Comparison of ENCODE assay signal across 4 worm cellular contexts in the genomic region with DNA sequence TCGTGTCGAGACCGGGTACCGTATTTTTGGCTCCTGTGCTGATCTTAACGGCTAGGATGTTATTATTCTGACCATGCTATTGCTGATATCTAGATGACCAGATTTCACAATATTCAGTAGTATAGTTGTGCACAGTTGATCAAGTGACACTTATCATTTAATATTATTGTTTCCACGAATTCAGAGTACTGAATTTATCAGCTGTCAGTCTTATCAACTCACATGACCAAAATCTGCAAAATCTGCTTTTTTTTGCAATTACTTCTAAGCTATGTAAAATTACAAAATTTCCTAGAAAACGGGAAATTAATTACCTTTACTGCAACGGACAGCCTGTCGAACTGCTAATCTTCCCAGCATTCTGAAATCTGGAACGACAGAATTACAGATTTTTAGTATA.
TF ChIP-seq lines count a peak whose summit lies in the region.

Gene pam-1, minus strand, starts transcription at position 368 of the 400 bp plus-strand sequence.

TF ChIP-seq in whole organism, L1 larva, 84 proteins besides CTCF, POLR2A, EP300 and RAD21:
- TF ChIP-seq vab-15 (tag; optimal IDR thresholded peaks at IDR 0.05; lab: Kevin White, UChicago) (no peak), hlh-4 (tag; optimal IDR thresholded peaks at IDR 0.05; lab: Kevin White, UChicago) (peak; percentile 87), nhr-71 (tag; optimal IDR thresholded peaks at IDR 0.05; lab: Kevin White, UChicago) (peak; percentile 23), ets-5 (GFP tag; IDR thresholded peaks at IDR 0.05; lab: Robert Waterston, UW) (no peak), sptf-1 (tag; optimal IDR thresholded peaks at IDR 0.05; lab: Kevin White, UChicago) (no peak), unc-62 (GFP tag; optimal IDR thresholded peaks at IDR 0.05; lab: Kevin White, UChicago) (no peak), lin-35 (GFP tag; optimal IDR thresholded peaks at IDR 0.05; lab: Kevin White, UChicago) (no peak), mab-9 (GFP tag; IDR thresholded peaks at IDR 0.05; lab: Robert Waterston, UW) (no peak), tlp-1 (tag; optimal IDR thresholded peaks at IDR 0.05; lab: Kevin White, UChicago) (no peak), hlh-17 (GFP tag; optimal IDR thresholded peaks at IDR 0.05; lab: Kevin White, UChicago; ENCODE audit: borderline replicate concordance) (no peak)

TF ChIP-seq in whole organism, L3 larva, 47 proteins besides CTCF, POLR2A, EP300 and RAD21:
- TF ChIP-seq elt-2 (tag; optimal IDR thresholded peaks at IDR 0.05; lab: Kevin White, UChicago), result no peak
- TF ChIP-seq pqm-1 (tag; optimal IDR thresholded peaks at IDR 0.05; lab: Kevin White, UChicago), result peak; percentile 45
- no peak for TF ChIP-seq zag-1 (tag; optimal IDR thresholded peaks at IDR 0.05; lab: Kevin White, UChicago)
- TF ChIP-seq nhr-76 (tag; optimal IDR thresholded peaks at IDR 0.05; lab: Kevin White, UChicago), result no peak
- TF ChIP-seq egl-5 (tag; optimal IDR thresholded peaks at IDR 0.05; lab: Kevin White, UChicago), result no peak

TF ChIP-seq in whole organism, L4 larva, 104 proteins besides CTCF, POLR2A, EP300 and RAD21:
- no peak for TF ChIP-seq unc-130 (GFP tag; optimal IDR thresholded peaks at IDR 0.05; lab: Kevin White, UChicago)
- no peak for TF ChIP-seq hlh-30 (tag; optimal IDR thresholded peaks at IDR 0.05; lab: Kevin White, UChicago; ENCODE audit: insufficient read depth)
- TF ChIP-seq daf-16 (GFP tag; optimal IDR thresholded peaks at IDR 0.05; lab: Kevin White, UChicago), result no peak
- peak; percentile 64 for TF ChIP-seq daf-16 (tag; optimal IDR thresholded peaks at IDR 0.05; lab: Kevin White, UChicago)
- TF ChIP-seq Y48G9A.11 (GFP tag; IDR thresholded peaks at IDR 0.05; lab: Robert Waterston, UW), result no peak
- no peak for TF ChIP-seq dpl-1 (GFP tag; optimal IDR thresholded peaks at IDR 0.05; lab: Kevin White, UChicago)
- TF ChIP-seq php-3 (GFP tag; IDR thresholded peaks at IDR 0.05; lab: Robert Waterston, UW), result 0 out of 2 replicates have a peak, but pooled peaks have one; percentile 29
- TF ChIP-seq nhr-28 (tag; optimal IDR thresholded peaks at IDR 0.05; lab: Kevin White, UChicago), result no peak
- no peak for TF ChIP-seq ztf-11 (tag; optimal IDR thresholded peaks at IDR 0.05; lab: Kevin White, UChicago)
- no peak for TF ChIP-seq ces-1 (GFP tag; optimal IDR thresholded peaks at IDR 0.05; lab: Kevin White, UChicago)
- TF ChIP-seq dve-1 (tag; optimal IDR thresholded peaks at IDR 0.05; lab: Kevin White, UChicago; ENCODE audit: insufficient read depth), result peak; percentile 43
- no peak for TF ChIP-seq ztf-7 (tag; optimal IDR thresholded peaks at IDR 0.05; lab: Kevin White, UChicago)
- no peak for TF ChIP-seq nhr-6 (tag; optimal IDR thresholded peaks at IDR 0.05; lab: Kevin White, UChicago)
- TF ChIP-seq mxl-3 (GFP tag; optimal IDR thresholded peaks at IDR 0.05; lab: Kevin White, UChicago), result no peak
- no peak for TF ChIP-seq lin-1 (GFP tag; IDR thresholded peaks at IDR 0.05; lab: Robert Waterston, UW)
- TF ChIP-seq dmd-9 (GFP tag; IDR thresholded peaks at IDR 0.05; lab: Robert Waterston, UW), result no peak
- TF ChIP-seq F49E8.2 (tag; optimal IDR thresholded peaks at IDR 0.05; lab: Kevin White, UChicago; ENCODE audit: borderline replicate concordance), result peak; percentile 49
- TF ChIP-seq skn-1 (tag; optimal IDR thresholded peaks at IDR 0.05; lab: Kevin White, UChicago), result no peak
- TF ChIP-seq tag-97 (GFP tag; IDR thresholded peaks at IDR 0.05; lab: Robert Waterston, UW), result no peak
- peak; percentile 3 for TF ChIP-seq hlh-11 (tag; optimal IDR thresholded peaks at IDR 0.05; lab: Kevin White, UChicago)
- TF ChIP-seq nhr-42 (GFP tag; IDR thresholded peaks at IDR 0.05; lab: Robert Waterston, UW), result no peak
- TF ChIP-seq dmd-6 (GFP tag; IDR thresholded peaks at IDR 0.05; lab: Robert Waterston, UW), result peak; percentile 25; the same call in 1 of the 2 replicates
- TF ChIP-seq madf-9 (GFP tag; conservative IDR thresholded peaks at IDR 0.05; lab: Robert Waterston, UW), result no peak
- no peak for TF ChIP-seq snpc-4 (tag; optimal IDR thresholded peaks at IDR 0.05; lab: Kevin White, UChicago)
- TF ChIP-seq zfp-3 (GFP tag; conservative IDR thresholded peaks at IDR 0.05; lab: Robert Waterston, UW), result no peak
- TF ChIP-seq nhr-10 (tag; optimal IDR thresholded peaks at IDR 0.05; lab: Kevin White, UChicago), result no peak
- TF ChIP-seq lin-38 (GFP tag; IDR thresholded peaks at IDR 0.05; lab: Robert Waterston, UW), result no peak
- TF ChIP-seq set-16 (GFP tag; IDR thresholded peaks at IDR 0.05; lab: Robert Waterston, UW), result no peak
- no peak for TF ChIP-seq F10B5.3 (tag; optimal IDR thresholded peaks at IDR 0.05; lab: Kevin White, UChicago)
- no peak for TF ChIP-seq F37D6.2 (tag; optimal IDR thresholded peaks at IDR 0.05; lab: Kevin White, UChicago)
- TF ChIP-seq nhr-102 (tag; optimal IDR thresholded peaks at IDR 0.05; lab: Kevin White, UChicago), result no peak
- TF ChIP-seq lin-15B (tag; optimal IDR thresholded peaks at IDR 0.05; lab: Kevin White, UChicago), result no peak
- TF ChIP-seq snpc-1.2 (GFP tag; IDR thresholded peaks at IDR 0.05; lab: Robert Waterston, UW), result no peak
- TF ChIP-seq ceh-44 (GFP tag; IDR thresholded peaks at IDR 0.05; lab: Robert Waterston, UW), result no peak
- no peak for TF ChIP-seq hmg-1.1 (GFP tag; IDR thresholded peaks at IDR 0.05; lab: Robert Waterston, UW)
- TF ChIP-seq ceh-62 (tag; optimal IDR thresholded peaks at IDR 0.05; lab: Kevin White, UChicago), result no peak
- no peak for TF ChIP-seq fos-1 (tag; optimal IDR thresholded peaks at IDR 0.05; lab: Kevin White, UChicago)
- no peak for TF ChIP-seq ctbp-1 (GFP tag; IDR thresholded peaks at IDR 0.05; lab: Robert Waterston, UW)

TF ChIP-seq in whole organism, young adult, 124 proteins besides CTCF, POLR2A, EP300 and RAD21:
- TF ChIP-seq ceh-79 (tag; optimal IDR thresholded peaks at IDR 0.05; lab: Kevin White, UChicago) (no peak), nfyb-1 (GFP tag; IDR thresholded peaks at IDR 0.05; lab: Robert Waterston, UW) (peak; percentile 26; the same call in 1 of the 2 replicates), hlh-26 (GFP tag; conservative IDR thresholded peaks at IDR 0.05; lab: Robert Waterston, UW) (no peak), akir-1 (GFP tag; optimal IDR thresholded peaks at IDR 0.05; lab: Kevin White, UChicago) (no peak), somi-1 (GFP tag; optimal IDR thresholded peaks at IDR 0.05; lab: Kevin White, UChicago) (no peak), hmg-20 (GFP tag; IDR thresholded peaks at IDR 0.05; lab: Robert Waterston, UW) (no peak), ztf-22 (GFP tag; optimal IDR thresholded peaks at IDR 0.05; lab: Kevin White, UChicago) (no peak), cebp-1 (GFP tag; IDR thresholded peaks at IDR 0.05; lab: Robert Waterston, UW) (no peak), cebp-1 (tag; optimal IDR thresholded peaks at IDR 0.05; lab: Kevin White, UChicago) (peak; percentile 42), chd-7 (tag; optimal IDR thresholded peaks at IDR 0.05; lab: Kevin White, UChicago) (no peak), ceh-27 (GFP tag; optimal IDR thresholded peaks at IDR 0.05; lab: Kevin White, UChicago) (no peak)
TF ChIP-seq in whole organism, young adult: peak in this region for 2.
